Fruit fly (Drosophila melanogaster): Measurements from ENCODE around the gene Glyp.
A peak's percentile ranks its signal among the peaks of the same experiment; 100 is the strongest.

Glyp gene

dm6 chr2L:2130157-2130987 is at the start of gene Glyp:
Gene Glyp (plus strand): TSS chr2L:2130813.
- TF ChIP-seq pan (optimal IDR thresholded peaks at IDR 0.05) (no peak), CG8478 (optimal IDR thresholded peaks at IDR 0.05) (peak; percentile 71), psq (optimal IDR thresholded peaks at IDR 0.05) (no peak), Dll (optimal IDR thresholded peaks at IDR 0.05) (peak; percentile 92), EcR (GFP tag; optimal IDR thresholded peaks at IDR 0.05) (no peak), usp (GFP tag; optimal IDR thresholded peaks at IDR 0.05) (no peak)

- no peak for TF ChIP-seq EcR (GFP tag; optimal IDR thresholded peaks at IDR 0.05)
- TF ChIP-seq CG8478 (optimal IDR thresholded peaks at IDR 0.05): no peak
- TF ChIP-seq usp (GFP tag; optimal IDR thresholded peaks at IDR 0.05): no peak
- TF ChIP-seq pan (optimal IDR thresholded peaks at IDR 0.05): no peak
- TF ChIP-seq psq (optimal IDR thresholded peaks at IDR 0.05): no peak
- no peak for TF ChIP-seq Dll (optimal IDR thresholded peaks at IDR 0.05)
Observed at dm6 chr2L:2084349-2084748, 46.3 kb upstream of the Glyp start.

dm6 chr2L:2090235-2090634 is 40.4 kb upstream of the Glyp start:
- TF ChIP-seq Dll (optimal IDR thresholded peaks at IDR 0.05) (no peak), psq (optimal IDR thresholded peaks at IDR 0.05) (no peak), EcR (GFP tag; optimal IDR thresholded peaks at IDR 0.05) (no peak), CG8478 (optimal IDR thresholded peaks at IDR 0.05) (no peak), usp (GFP tag; optimal IDR thresholded peaks at IDR 0.05) (no peak), pan (optimal IDR thresholded peaks at IDR 0.05) (no peak)

- TF ChIP-seq CG8478 (optimal IDR thresholded peaks at IDR 0.05): no peak
Observed at dm6 chr2L:2109746-2110145, 20.9 kb upstream of the Glyp start, which contains the start of gene dpr3. Gene dpr3 (minus strand): TSS chr2L:2109878.

- TF ChIP-seq Dll (optimal IDR thresholded peaks at IDR 0.05): no peak
Observed at dm6 chr2L:2110350-2110888, 20.2 kb upstream of the Glyp start.

- TF ChIP-seq Dll (optimal IDR thresholded peaks at IDR 0.05): no peak
- TF ChIP-seq CG8478 (optimal IDR thresholded peaks at IDR 0.05): no peak
- no peak for TF ChIP-seq usp (GFP tag; optimal IDR thresholded peaks at IDR 0.05)
- no peak for TF ChIP-seq psq (optimal IDR thresholded peaks at IDR 0.05)
Observed at dm6 chr2L:2129137-2129536, 1.5 kb upstream of the Glyp start, which contains the start of gene CG4259. Gene CG4259 (minus strand): TSS chr2L:2129237.

- no peak for TF ChIP-seq CG8478 (optimal IDR thresholded peaks at IDR 0.05)
- no peak for TF ChIP-seq EcR (GFP tag; optimal IDR thresholded peaks at IDR 0.05)
- no peak for TF ChIP-seq Dll (optimal IDR thresholded peaks at IDR 0.05)
- no peak for TF ChIP-seq psq (optimal IDR thresholded peaks at IDR 0.05)
- TF ChIP-seq usp (GFP tag; optimal IDR thresholded peaks at IDR 0.05): no peak
- TF ChIP-seq pan (optimal IDR thresholded peaks at IDR 0.05): no peak
Observed at dm6 chr2L:2131449-2132109, 966 bp downstream of the Glyp start.

dm6 chr2L:2132215-2132614 is 1.6 kb downstream of the Glyp start:
- no peak for TF ChIP-seq pan (optimal IDR thresholded peaks at IDR 0.05)
- no peak for TF ChIP-seq usp (GFP tag; optimal IDR thresholded peaks at IDR 0.05)
- TF ChIP-seq psq (optimal IDR thresholded peaks at IDR 0.05): no peak
- no peak for TF ChIP-seq Dll (optimal IDR thresholded peaks at IDR 0.05)
- no peak for TF ChIP-seq EcR (GFP tag; optimal IDR thresholded peaks at IDR 0.05)

- TF ChIP-seq Dll (optimal IDR thresholded peaks at IDR 0.05): no peak
- TF ChIP-seq CG8478 (optimal IDR thresholded peaks at IDR 0.05): no peak
- no peak for TF ChIP-seq usp (GFP tag; optimal IDR thresholded peaks at IDR 0.05)
- TF ChIP-seq pan (optimal IDR thresholded peaks at IDR 0.05): no peak
- no peak for TF ChIP-seq psq (optimal IDR thresholded peaks at IDR 0.05)
- no peak for TF ChIP-seq EcR (GFP tag; optimal IDR thresholded peaks at IDR 0.05)
Observed at dm6 chr2L:2133009-2133408, 2.4 kb downstream of the Glyp start.

dm6 chr2L:2144725-2145656 is 14.4 kb downstream of the Glyp start, which contains the start of gene tho2:
Gene tho2 (minus strand): TSS chr2L:2145187.
- TF ChIP-seq psq (optimal IDR thresholded peaks at IDR 0.05): no peak
- TF ChIP-seq usp (GFP tag; optimal IDR thresholded peaks at IDR 0.05): no peak

- TF ChIP-seq psq (optimal IDR thresholded peaks at IDR 0.05) (no peak), Dll (optimal IDR thresholded peaks at IDR 0.05) (no peak), CG8478 (optimal IDR thresholded peaks at IDR 0.05) (no peak), usp (GFP tag; optimal IDR thresholded peaks at IDR 0.05) (no peak), EcR (GFP tag; optimal IDR thresholded peaks at IDR 0.05) (no peak), pan (optimal IDR thresholded peaks at IDR 0.05) (no peak)
Observed at dm6 chr2L:2147208-2147607, 16.6 kb downstream of the Glyp start, which contains the start of the genes CG11723 and Tbcd. Gene CG11723 (minus strand): TSS chr2L:2147275. Gene Tbcd (plus strand): TSS chr2L:2147518.

Data from whole organism.